Worm (Caenorhabditis elegans): ENCODE results near the gene D1014.2.

Gene D1014.2

ce11 chrV:8117964-8118363 lies 25.7 kb upstream of the D1014.2 start, which contains the start of gene D1014.7:
Gene D1014.7 (plus strand): TSS chrV:8118264.
- no peak for TF ChIP-seq lsy-2 (tag; optimal IDR thresholded peaks at IDR 0.05)
- TF ChIP-seq nhr-90 (tag; optimal IDR thresholded peaks at IDR 0.05; ENCODE audit: poor library complexity) = no peak
- TF ChIP-seq hlh-17 (GFP tag; optimal IDR thresholded peaks at IDR 0.05; ENCODE audit: borderline replicate concordance) = no peak
- no peak for TF ChIP-seq ceh-82 (tag; optimal IDR thresholded peaks at IDR 0.05)
- TF ChIP-seq nhr-47 (tag; optimal IDR thresholded peaks at IDR 0.05) = no peak
- TF ChIP-seq nhr-12 (tag; optimal IDR thresholded peaks at IDR 0.05) = no peak
- no peak for TF ChIP-seq ceh-63 (GFP tag; optimal IDR thresholded peaks at IDR 0.05)
- TF ChIP-seq hlh-4 (tag; optimal IDR thresholded peaks at IDR 0.05) = no peak
- no peak for TF ChIP-seq ceh-90 (tag; optimal IDR thresholded peaks at IDR 0.05)
- no peak for TF ChIP-seq swsn-7 (tag; optimal IDR thresholded peaks at IDR 0.05)
- TF ChIP-seq nhr-237 (tag; optimal IDR thresholded peaks at IDR 0.05) = no peak
- no peak for TF ChIP-seq pqm-1 (tag; optimal IDR thresholded peaks at IDR 0.05)
- TF ChIP-seq aha-1 (tag; optimal IDR thresholded peaks at IDR 0.05) = no peak

ce11 chrV:8120868-8121267 lies 22.8 kb upstream of the D1014.2 start, which contains the start of gene D1014.6:
Gene D1014.6 (plus strand): TSS chrV:8121168.
- TF ChIP-seq mab-9 (GFP tag; IDR thresholded peaks at IDR 0.05) = no peak
- TF ChIP-seq nhr-11 (tag; optimal IDR thresholded peaks at IDR 0.05) = no peak
- no peak for TF ChIP-seq pqm-1 (tag; optimal IDR thresholded peaks at IDR 0.05)

ce11 chrV:8123384-8123783 lies 20.3 kb upstream of the D1014.2 start, which contains the start of gene D1014.5:
Gene D1014.5 (plus strand): TSS chrV:8123684.
- TF ChIP-seq pax-3 (tag; optimal IDR thresholded peaks at IDR 0.05) (no peak), sox-4 (tag; optimal IDR thresholded peaks at IDR 0.05) (no peak), unc-62 (GFP tag; optimal IDR thresholded peaks at IDR 0.05) (no peak), aly-2 (tag; optimal IDR thresholded peaks at IDR 0.05) (no peak), egl-13 (tag; optimal IDR thresholded peaks at IDR 0.05) (no peak), lin-35 (GFP tag; optimal IDR thresholded peaks at IDR 0.05) (no peak), fos-1 (tag; optimal IDR thresholded peaks at IDR 0.05) (no peak), ceh-88 (GFP tag; IDR thresholded peaks at IDR 0.05) (no peak), rnt-1 (tag; optimal IDR thresholded peaks at IDR 0.05) (no peak), unc-130 (tag; optimal IDR thresholded peaks at IDR 0.05) (no peak), mef-2 (tag; optimal IDR thresholded peaks at IDR 0.05) (no peak), tlp-1 (tag; optimal IDR thresholded peaks at IDR 0.05) (no peak), Y116A8C.19 (tag; optimal IDR thresholded peaks at IDR 0.05; ENCODE audit: borderline replicate concordance) (no peak), zag-1 (tag; optimal IDR thresholded peaks at IDR 0.05) (no peak), blmp-1 (tag; optimal IDR thresholded peaks at IDR 0.05) (no peak)

- TF ChIP-seq efl-1 (optimal IDR thresholded peaks at IDR 0.05) (no peak), efl-1 (GFP tag; optimal IDR thresholded peaks at IDR 0.05 in 1 of 2) (peak in 1 of 2 experiments; percentile 11), tlp-1 (tag; optimal IDR thresholded peaks at IDR 0.05) (no peak), pax-3 (tag; optimal IDR thresholded peaks at IDR 0.05) (no peak), nhr-71 (tag; optimal IDR thresholded peaks at IDR 0.05) (no peak), fkh-10 (GFP tag; optimal IDR thresholded peaks at IDR 0.05) (no peak), nhr-84 (tag; optimal IDR thresholded peaks at IDR 0.05) (no peak), unc-98 (GFP tag; IDR thresholded peaks at IDR 0.05) (no peak), grh-1 (GFP tag; IDR thresholded peaks at IDR 0.05) (no peak), blmp-1 (tag; optimal IDR thresholded peaks at IDR 0.05) (peak; percentile 30), elt-3 (tag; optimal IDR thresholded peaks at IDR 0.05) (peak in 1 of 6 experiments; percentile 48), ama-1 (optimal IDR thresholded peaks at IDR 0.05) (no peak), sox-4 (tag; optimal IDR thresholded peaks at IDR 0.05) (no peak), nhr-85 (tag) (peak; percentile 57), elt-2 (tag; optimal IDR thresholded peaks at IDR 0.05) (no peak), pqm-1 (tag; optimal IDR thresholded peaks at IDR 0.05) (no peak)
Measured at ce11 chrV:8129252-8129651, 14.5 kb upstream of the D1014.2 start, which contains the start of gene spr-1. Gene spr-1 (minus strand): TSS chrV:8129352.
